Fruit fly (Drosophila melanogaster) whole organism, embryonic: ENCODE measurements around the gene CG34179.
A peak's percentile ranks its signal among the peaks of the same experiment; 100 is the strongest.

Experiments used
- B-H1 ChIP-seq: fragments of 200-800 bp; sonication (Bioruptor generic); IDR thresholded peaks from 3 replicates; pipeline ENCODE4 v1.3.6; 2022; ENCODE audit warnings: missing biosample characterization, missing genetic modification characterization
- CG10321 ChIP-seq: fragments of 200-800 bp; sonication (Bioruptor generic); IDR thresholded peaks from 2 replicates; pipeline ENCODE4 v1.3.6; 2022; ENCODE audit warnings: missing biosample characterization, missing genetic modification characterization
- CG10565 ChIP-seq: fragments of 200-800 bp; sonication (Bioruptor generic); optimal IDR thresholded peaks from 3 replicates; lab custom pipeline; 2016; ENCODE audit warnings: missing biosample characterization, mild to moderate bottlenecking, missing genetic modification characterization
- CG11696 ChIP-seq: fragments of 200-800 bp; sonication (Bioruptor generic); IDR thresholded peaks from 2 replicates; pipeline ENCODE4 v1.3.6; 2022; ENCODE audit warnings: missing biosample characterization, missing genetic modification characterization
- CG12744 ChIP-seq: fragments of 200-800 bp; sonication (Bioruptor generic); optimal IDR thresholded peaks from 2 replicates; lab custom pipeline; 2016; ENCODE audit warnings: missing biosample characterization, missing genetic modification characterization
- CG14667 ChIP-seq: fragments of 200-800 bp; sonication (Bioruptor generic); IDR thresholded peaks from 2 replicates; pipeline ENCODE4 v1.3.6; 2022; ENCODE audit warnings: missing biosample characterization, missing genetic modification characterization
- CG16815 ChIP-seq: fragments of 200-800 bp; sonication (Bioruptor generic); optimal IDR thresholded peaks from 3 replicates; lab custom pipeline; 2017; ENCODE audit warnings: missing biosample characterization, mild to moderate bottlenecking, missing genetic modification characterization
- CG17359 ChIP-seq: fragments of 200-800 bp; sonication (Bioruptor generic); optimal IDR thresholded peaks from 3 replicates; lab custom pipeline; 2018; ENCODE audit warnings: missing biosample characterization, mild to moderate bottlenecking, missing genetic modification characterization, moderate library complexity
- CG2199 ChIP-seq: fragments of 200-800 bp; sonication (Bioruptor generic); IDR thresholded peaks from 3 replicates; pipeline ENCODE4 v1.3.6; 2022; ENCODE audit warnings: missing biosample characterization, missing genetic modification characterization
- CG31365 ChIP-seq: fragments of 200-800 bp; sonication (Bioruptor generic); optimal IDR thresholded peaks from 2 replicates; lab custom pipeline; 2018; ENCODE audit warnings: missing biosample characterization, mild to moderate bottlenecking, missing genetic modification characterization
- CG4328 ChIP-seq: fragments of 200-800 bp; sonication (Bioruptor generic); optimal IDR thresholded peaks from 3 replicates; lab custom pipeline; 2017; ENCODE audit warnings: missing biosample characterization, missing genetic modification reagents, missing genetic modification characterization
- CG7786 ChIP-seq: fragments of 200-800 bp; sonication (Bioruptor generic); optimal IDR thresholded peaks from 2 replicates; lab custom pipeline; 2016; ENCODE audit warnings: missing biosample characterization, missing genetic modification characterization
- CG7839 ChIP-seq: fragments of 200-800 bp; sonication (Bioruptor generic); optimal IDR thresholded peaks from 3 replicates; lab custom pipeline; 2018; ENCODE audit warnings: missing biosample characterization, mild to moderate bottlenecking, missing genetic modification characterization, moderate library complexity
- CG8478 ChIP-seq: fragments of >200 bp; optimal IDR thresholded peaks from 2 replicates; lab custom pipeline; 2018
- CG8944 ChIP-seq: fragments of 200-800 bp; sonication (Bioruptor generic); optimal IDR thresholded peaks from 3 replicates; lab custom pipeline; 2016; ENCODE audit warnings: missing biosample characterization, missing genetic modification characterization
- CG9437 ChIP-seq: fragments of 200-800 bp; sonication (Bioruptor generic); optimal IDR thresholded peaks from 2 replicates; lab custom pipeline; 2018; ENCODE audit warnings: missing biosample characterization, mild to moderate bottlenecking, missing genetic modification characterization
- Camta ChIP-seq: fragments of 200-800 bp; sonication (Bioruptor generic); optimal IDR thresholded peaks from 2 replicates; lab custom pipeline; 2016; ENCODE audit warnings: missing biosample characterization, missing genetic modification characterization
- D19A ChIP-seq: fragments of 200-800 bp; optimal IDR thresholded peaks from 3 replicates; lab custom pipeline; 2019; ENCODE audit warnings: missing biosample characterization, mild to moderate bottlenecking, missing genetic modification characterization, moderate library complexity
- Dad ChIP-seq: fragments of 200-800 bp; sonication (Bioruptor generic); optimal IDR thresholded peaks from 3 replicates; lab custom pipeline; 2016; ENCODE audit warnings: missing biosample characterization, missing genetic modification characterization
- Deaf1 ChIP-seq: fragments of 200-800 bp; optimal IDR thresholded peaks from 3 replicates; lab custom pipeline; 2019; ENCODE audit warnings: missing biosample characterization, mild to moderate bottlenecking, missing genetic modification characterization, moderate library complexity
- Dip3 ChIP-seq: fragments of 200-800 bp; sonication (Bioruptor generic); optimal IDR thresholded peaks from 3 replicates; lab custom pipeline; 2016; ENCODE audit warnings: missing biosample characterization, missing genetic modification characterization
- Dp ChIP-seq: fragments of 200-800 bp; sonication (Bioruptor generic); optimal IDR thresholded peaks from 2 replicates; lab custom pipeline; 2018; ENCODE audit warnings: missing biosample characterization, mild to moderate bottlenecking, missing genetic modification characterization, moderate library complexity
- Ets65A ChIP-seq: fragments of 200-800 bp; sonication (Bioruptor generic); peaks from one replicate; lab custom pipeline; 2016; ENCODE audit warnings: missing biosample characterization, missing genetic modification characterization
- HLH54F ChIP-seq: fragments of 200-800 bp; sonication (Bioruptor generic); optimal IDR thresholded peaks from 3 replicates; lab custom pipeline; 2016; ENCODE audit warnings: missing biosample characterization, missing genetic modification characterization
- HLHmδ ChIP-seq: fragments of 200-800 bp; sonication (Bioruptor generic); optimal IDR thresholded peaks from 2 replicates; lab custom pipeline; 2018; ENCODE audit warnings: missing biosample characterization, mild to moderate bottlenecking, missing genetic modification characterization, moderate library complexity
- Hr39 ChIP-seq: fragments of >200 bp; optimal IDR thresholded peaks from 2 replicates; lab custom pipeline; 2017
- MTF-1 ChIP-seq: fragments of 200-800 bp; sonication (Bioruptor generic); optimal IDR thresholded peaks from 2 replicates; lab custom pipeline; 2018; ENCODE audit warnings: missing biosample characterization, mild to moderate bottlenecking, missing genetic modification characterization, borderline replicate concordance
- Mad ChIP-seq: fragments of 200-800 bp; sonication (Bioruptor generic); optimal IDR thresholded peaks from 2 replicates; lab custom pipeline; 2016; ENCODE audit warnings: missing biosample characterization, missing genetic modification characterization
- Nf-YC ChIP-seq: fragments of 200-800 bp; optimal IDR thresholded peaks from 3 replicates; lab custom pipeline; 2019; ENCODE audit warnings: missing biosample characterization, mild to moderate bottlenecking, missing genetic modification characterization, moderate library complexity
- Sox102F ChIP-seq: fragments of 200-800 bp; sonication (Bioruptor generic); optimal IDR thresholded peaks from 2 replicates; lab custom pipeline; 2018; ENCODE audit warnings: missing biosample characterization, mild to moderate bottlenecking, missing genetic modification characterization, moderate library complexity
- TFAM ChIP-seq: fragments of 200-800 bp; sonication (Bioruptor generic); optimal IDR thresholded peaks from 2 replicates; lab custom pipeline; 2017; ENCODE audit warnings: missing biosample characterization, missing genetic modification characterization, inconsistent platforms
- Xbp1 ChIP-seq: fragments of 200-800 bp; sonication (Bioruptor generic); optimal IDR thresholded peaks from 3 replicates; lab custom pipeline; 2016; ENCODE audit warnings: missing biosample characterization, mild to moderate bottlenecking, missing genetic modification characterization
- cato ChIP-seq: fragments of 200-800 bp; sonication (Bioruptor generic); optimal IDR thresholded peaks from 2 replicates; lab custom pipeline; 2016; ENCODE audit warnings: missing biosample characterization, missing genetic modification characterization, borderline replicate concordance
- ci ChIP-seq: fragments of 200-800 bp; sonication (Bioruptor generic); IDR thresholded peaks from 3 replicates; pipeline ENCODE4 v1.3.6; 2022; ENCODE audit warnings: missing biosample characterization, missing genetic modification characterization
- esg ChIP-seq: fragments of 200-800 bp; sonication (Bioruptor generic); conservative IDR thresholded peaks from 2 replicates; pipeline ENCODE4 v1.3.6; 2022; ENCODE audit warnings: missing biosample characterization, missing genetic modification characterization
- gcm ChIP-seq: fragments of 200-800 bp; sonication (Bioruptor generic); optimal IDR thresholded peaks from 2 replicates; lab custom pipeline; 2019; ENCODE audit warnings: missing biosample characterization, mild to moderate bottlenecking, missing genetic modification characterization, moderate library complexity
- gem ChIP-seq: fragments of 200-800 bp; sonication (Bioruptor generic); optimal IDR thresholded peaks from 2 replicates; lab custom pipeline; 2019; ENCODE audit warnings: missing biosample characterization, mild to moderate bottlenecking, missing genetic modification characterization, moderate library complexity
- kay ChIP-seq: fragments of 200-800 bp; sonication (Bioruptor generic); optimal IDR thresholded peaks from 2 replicates; lab custom pipeline; 2016; ENCODE audit warnings: missing biosample characterization, missing genetic modification characterization
- lilli ChIP-seq: fragments of 200-800 bp; sonication (Bioruptor generic); optimal IDR thresholded peaks from 3 replicates; lab custom pipeline; 2016; ENCODE audit warnings: missing biosample characterization, missing genetic modification characterization
- luna ChIP-seq: fragments of 200-800 bp; sonication (Bioruptor generic); optimal IDR thresholded peaks from 2 replicates; lab custom pipeline; 2016; ENCODE audit warnings: missing biosample characterization, missing genetic modification characterization
- nerfin-1 ChIP-seq: fragments of 200-800 bp; sonication (Bioruptor generic); optimal IDR thresholded peaks from 3 replicates; lab custom pipeline; 2019; ENCODE audit warnings: missing biosample characterization, mild to moderate bottlenecking, missing genetic modification characterization, moderate library complexity
- nom ChIP-seq: fragments of 200-800 bp; sonication (Bioruptor generic); optimal IDR thresholded peaks from 2 replicates; lab custom pipeline; 2017; ENCODE audit warnings: missing biosample characterization, missing genetic modification characterization, mild to moderate bottlenecking, moderate library complexity, missing genetic modification reagents
- pan ChIP-seq, 4 experiments: fragments of >200 bp in 3 of 4; fragments of 200-800 bp in 1 of 4; sonication (Bioruptor generic) in 1 of 4; optimal IDR thresholded peaks in 3 of 4; IDR thresholded peaks in 1 of 4; 2 replicates each; pipeline versions ENCODE4 v1.3.6 to Lab custom; 2017 to 2022; ENCODE audit warnings: missing biosample characterization in 2 of 4, missing genetic modification characterization in 2 of 4, mixed read lengths in 1 of 4
- prd ChIP-seq, 3 experiments: fragments of >200 bp in 2 of 3; fragments of 200-800 bp in 1 of 3; sonication (Bioruptor generic) in 1 of 3; optimal IDR thresholded peaks in 2 of 3; IDR thresholded peaks in 1 of 3; 2 replicates in 2 of 3; 3 replicates in 1 of 3; pipeline versions ENCODE4 v1.3.6 to Lab custom; 2017 to 2022; ENCODE audit warnings: missing biosample characterization in 1 of 3, missing genetic modification characterization in 1 of 3
- repo ChIP-seq: fragments of 200-800 bp; sonication (Bioruptor generic); optimal IDR thresholded peaks from 2 replicates; lab custom pipeline; 2016; ENCODE audit warnings: missing biosample characterization, missing genetic modification characterization
- rib ChIP-seq: fragments of 200-800 bp; sonication (Bioruptor generic); IDR thresholded peaks from 2 replicates; pipeline ENCODE4 v1.3.6; 2022; ENCODE audit warnings: missing biosample characterization, missing genetic modification characterization
- sna ChIP-seq: fragments of 200-800 bp; sonication (Bioruptor generic); IDR thresholded peaks from 2 replicates; pipeline ENCODE4 v1.3.6; 2022; ENCODE audit warnings: missing biosample characterization, missing genetic modification characterization; ENCODE audit not compliant: partially characterized antibody
- stwl ChIP-seq: fragments of 200-800 bp; sonication (Bioruptor generic); optimal IDR thresholded peaks from 3 replicates; lab custom pipeline; 2018; ENCODE audit warnings: missing biosample characterization, mild to moderate bottlenecking, missing genetic modification characterization, moderate library complexity
- tx ChIP-seq: fragments of 200-800 bp; sonication (Bioruptor generic); optimal IDR thresholded peaks from 2 replicates; lab custom pipeline; 2016; ENCODE audit warnings: missing biosample characterization, missing genetic modification characterization
- usp ChIP-seq: fragments of >200 bp; optimal IDR thresholded peaks from 2 replicates; lab custom pipeline; 2017; ENCODE audit warnings: missing biosample characterization, missing genetic modification characterization
- vnd ChIP-seq: fragments of 200-800 bp; sonication (Bioruptor generic); IDR thresholded peaks from 3 replicates; pipeline ENCODE4 v1.3.6; 2022; ENCODE audit warnings: missing biosample characterization, missing genetic modification characterization; ENCODE audit not compliant: partially characterized antibody

Gene CG34179

DNA sequence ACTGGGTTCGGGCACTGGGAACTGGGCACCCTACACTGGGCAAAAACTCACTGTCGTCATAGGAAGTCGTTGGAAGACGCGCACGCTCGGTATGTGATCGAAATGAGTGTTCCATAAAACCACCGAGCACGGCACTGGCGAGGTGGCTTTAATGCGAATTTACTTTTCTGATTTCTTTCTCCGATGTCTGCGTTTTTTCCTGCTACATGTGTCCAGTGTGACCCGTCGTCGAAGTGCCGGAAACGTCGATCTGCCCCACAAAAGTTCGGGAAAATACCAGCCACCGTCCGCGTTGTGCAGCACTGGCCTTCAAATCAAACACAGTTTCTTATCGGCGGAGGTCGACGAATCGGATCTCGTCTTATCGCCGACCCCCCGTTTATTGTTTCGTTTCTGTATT, 49.3 kb downstream of the CG34179 start, which contains the start of gene Kdm5 (continued):
- no peak for TF ChIP-seq CG9437 (GFP tag; lab: Kevin White, UChicago)
- no peak for TF ChIP-seq usp (GFP tag; lab: Kevin White, UChicago)
- TF ChIP-seq CG8478 (lab: Kevin White, UChicago): no peak
- TF ChIP-seq Mad (GFP tag; lab: Kevin White, UChicago): no peak
- no peak for TF ChIP-seq Camta
- TF ChIP-seq TFAM (GFP tag; lab: Kevin White, UChicago): no peak
- 0 out of 3 replicates have a peak, but pooled peaks have one; percentile 49 for TF ChIP-seq CG2199 (GFP tag; lab: Robert Waterston, UW)
- peak; percentile 36 for TF ChIP-seq CG4328 (GFP tag; lab: Kevin White, UChicago)
- TF ChIP-seq tx: peak; percentile 11
- no peak for TF ChIP-seq CG17359 (tag; lab: Kevin White, UChicago)
- TF ChIP-seq CG7839 (tag; lab: Kevin White, UChicago): peak; percentile 4
- TF ChIP-seq CG14667: no peak
- peak; percentile 30 for TF ChIP-seq MTF-1 (GFP tag; lab: Kevin White, UChicago)
- no peak for TF ChIP-seq nerfin-1 (tag; lab: Kevin White, UChicago)
- no peak for TF ChIP-seq CG11696 (GFP tag; lab: Robert Waterston, UW)
- TF ChIP-seq D19A (tag; lab: Kevin White, UChicago): no peak
- no peak for TF ChIP-seq CG10565
- peak; percentile 17 for TF ChIP-seq HLH54F (GFP tag; lab: Kevin White, UChicago)
- peak; percentile 68 for TF ChIP-seq Nf-YC (tag; lab: Kevin White, UChicago)
- TF ChIP-seq prd (optimal IDR thresholded peaks at IDR 0.05; lab: Kevin White, UChicago): no peak
- TF ChIP-seq prd (GFP tag; IDR thresholded peaks at IDR 0.05; lab: Robert Waterston, UW): peak; percentile 45; the same call in 1 of the 3 replicates
- TF ChIP-seq Deaf1 (tag; lab: Kevin White, UChicago): peak; percentile 61
- peak; percentile 63 for TF ChIP-seq HLHmδ
- no peak for TF ChIP-seq CG10321 (GFP tag; lab: Robert Waterston, UW)
- TF ChIP-seq esg (GFP tag; lab: Robert Waterston, UW): no peak
- peak; percentile 23 for TF ChIP-seq CG8944 (GFP tag; lab: Kevin White, UChicago)
- TF ChIP-seq lilli (GFP tag; lab: Kevin White, UChicago): peak; percentile 13
- no peak for TF ChIP-seq luna
- peak; percentile 35 for TF ChIP-seq CG7786 (GFP tag; lab: Kevin White, UChicago)
- no peak for TF ChIP-seq rib (GFP tag; lab: Robert Waterston, UW)
- TF ChIP-seq CG12744 (GFP tag; lab: Kevin White, UChicago): no peak
- TF ChIP-seq repo (GFP tag; lab: Kevin White, UChicago): peak; percentile 1
- TF ChIP-seq Ets65A (GFP tag; lab: Kevin White, UChicago): no peak
- TF ChIP-seq CG16815 (GFP tag; lab: Kevin White, UChicago): no peak
- no peak for TF ChIP-seq B-H1 (GFP tag; lab: Robert Waterston, UW)
- no peak for TF ChIP-seq pan (optimal IDR thresholded peaks at IDR 0.05; lab: Kevin White, UChicago)
- TF ChIP-seq pan (GFP tag; optimal IDR thresholded peaks at IDR 0.05 in 1 of 2, IDR thresholded peaks at IDR 0.05 in 1 of 2): peak in 1 of 2 experiments; percentile 49
- no peak for TF ChIP-seq Hr39 (lab: Kevin White, UChicago)
- TF ChIP-seq kay (GFP tag; lab: Kevin White, UChicago): no peak
- peak; percentile 23 for TF ChIP-seq Xbp1
- TF ChIP-seq sna (GFP tag; lab: Robert Waterston, UW): no peak
- TF ChIP-seq ci (GFP tag; lab: Robert Waterston, UW): peak; percentile 87
- no peak for TF ChIP-seq Sox102F
- TF ChIP-seq cato (GFP tag; lab: Kevin White, UChicago): no peak
- peak; percentile 60 for TF ChIP-seq Dp
- no peak for TF ChIP-seq vnd (GFP tag; lab: Robert Waterston, UW)
- TF ChIP-seq stwl (tag; lab: Kevin White, UChicago): peak; percentile 71
- no peak for TF ChIP-seq Dad
- TF ChIP-seq gem (tag; lab: Kevin White, UChicago): no peak
- TF ChIP-seq nom: peak; percentile 11
- TF ChIP-seq Dip3: peak; percentile 44
- no peak for TF ChIP-seq gcm (GFP tag; lab: Kevin White, UChicago)
- no peak for TF ChIP-seq CG31365 (tag; lab: Kevin White, UChicago)
